Fruit fly (Drosophila melanogaster): ENCODE results near the gene Fitm.

DNA sequence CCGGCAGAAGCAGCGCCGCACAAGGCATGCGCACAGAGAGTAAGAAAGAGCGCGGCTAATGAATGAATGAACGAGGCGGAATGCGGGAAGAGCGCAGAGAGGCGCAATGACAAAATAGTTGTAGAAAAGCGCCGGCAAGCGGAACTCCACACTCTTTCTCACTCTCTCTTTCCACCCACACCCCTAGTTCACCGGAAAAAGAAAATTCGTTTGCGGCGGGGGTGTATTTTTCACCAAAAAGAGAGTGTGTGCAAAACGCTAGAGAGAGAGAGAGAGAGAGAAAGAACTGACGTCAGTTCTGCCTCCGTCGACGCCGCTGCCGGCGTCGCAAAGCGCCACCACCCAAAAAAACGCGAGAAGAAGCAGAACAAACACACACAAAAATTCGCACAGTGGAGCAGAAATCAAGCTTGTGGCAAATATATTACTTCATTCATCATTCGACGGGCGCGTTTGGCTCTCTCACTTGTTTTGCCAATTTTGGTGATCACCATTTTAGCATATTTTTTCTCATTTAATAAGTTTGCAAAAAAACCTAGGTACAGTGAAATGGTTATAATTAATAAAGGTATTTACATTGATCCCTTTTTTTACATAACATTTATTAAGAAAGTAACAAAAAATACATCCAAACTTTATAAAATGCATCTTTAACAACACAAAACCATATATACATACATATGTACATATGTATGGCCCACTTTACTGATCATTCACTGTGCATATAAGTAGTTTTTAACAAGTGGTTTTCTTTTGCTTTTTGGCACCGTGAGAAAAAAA, 39.2 kb upstream of the Fitm start:
- TF ChIP-seq lz (GFP tag; optimal IDR thresholded peaks at IDR 0.05) (peak; percentile 44), fd59A (GFP tag; optimal IDR thresholded peaks at IDR 0.05) (no peak), Met (GFP tag; optimal IDR thresholded peaks at IDR 0.05) (peak; percentile 46), CG6792 (GFP tag; optimal IDR thresholded peaks at IDR 0.05) (no peak), OdsH (GFP tag; optimal IDR thresholded peaks at IDR 0.05) (peak; percentile 53), Eip75B (GFP tag; optimal IDR thresholded peaks at IDR 0.05) (no peak), Sox102F (GFP tag; optimal IDR thresholded peaks at IDR 0.05) (peak; percentile 35), salr (GFP tag; optimal IDR thresholded peaks at IDR 0.05) (no peak), Blimp-1 (GFP tag; optimal IDR thresholded peaks at IDR 0.05) (no peak), CG15336 (GFP tag; IDR thresholded peaks at IDR 0.05) (no peak; the same call in 1 of the 2 replicates), CG8119 (GFP tag; IDR thresholded peaks at IDR 0.05) (peak; percentile 52; the same call in 1 of the 3 replicates), Eip78C (GFP tag) (peak; percentile 42), Hr38 (GFP tag; optimal IDR thresholded peaks at IDR 0.05) (no peak)

Data from whole organism, prepupa.